Worm (Caenorhabditis elegans): ENCODE data around the gene unc-16.

DNA sequence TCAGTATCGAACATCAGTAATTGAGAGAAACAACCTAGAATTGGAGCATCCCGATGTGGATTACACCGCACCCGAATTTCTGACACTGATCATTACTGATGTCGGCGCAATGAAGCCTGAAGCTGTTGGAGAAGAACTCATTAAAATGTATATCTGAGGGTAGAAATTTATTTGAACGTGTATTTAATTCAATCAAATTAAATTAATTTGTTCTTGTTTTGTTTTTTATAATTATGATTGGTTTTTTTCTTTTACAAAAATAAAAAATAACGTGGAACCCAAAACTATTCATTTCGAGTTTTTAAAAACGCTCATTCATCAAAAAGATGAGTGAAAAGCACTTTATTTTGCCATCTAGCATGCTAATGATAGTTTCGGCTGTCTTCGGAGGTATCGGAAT is 1.9 kb upstream of the unc-16 start, which contains the start of gene ZK1098.9:
- TF ChIP-seq cog-1 (tag; optimal IDR thresholded peaks at IDR 0.05) = no peak
- no peak for TF ChIP-seq ref-1 (GFP tag; conservative IDR thresholded peaks at IDR 0.05)
